Worm (Caenorhabditis elegans): ENCODE measurements around the gene F17C11.6.

F17C11.6 gene

ce11 chrV:10955681-10956476 lies 958 bp downstream of the F17C11.6 start, which contains the start of gene F17C11.13:
Gene F17C11.13 (plus strand): TSS chrV:10955923.
- peak; percentile 39 for TF ChIP-seq pqm-1 (tag; optimal IDR thresholded peaks at IDR 0.05)
- no peak for TF ChIP-seq mdt-29 (GFP tag; IDR thresholded peaks at IDR 0.05)
- TF ChIP-seq dve-1 (tag; optimal IDR thresholded peaks at IDR 0.05; ENCODE audit: insufficient read depth) = peak; percentile 36
- no peak for TF ChIP-seq ceh-28 (tag; optimal IDR thresholded peaks at IDR 0.05)
- 0 out of 2 replicates have a peak, but pooled peaks have one; percentile 19 for TF ChIP-seq zfp-3 (GFP tag; conservative IDR thresholded peaks at IDR 0.05)
- TF ChIP-seq dmd-6 (GFP tag; IDR thresholded peaks at IDR 0.05) = peak; percentile 23; the same call in 1 of the 2 replicates
- TF ChIP-seq nhr-77 (tag; optimal IDR thresholded peaks at IDR 0.05) = peak; percentile 39
- TF ChIP-seq ceh-20 (GFP tag; IDR thresholded peaks at IDR 0.05) = no peak
- TF ChIP-seq spr-3 (GFP tag; optimal IDR thresholded peaks at IDR 0.05) = no peak
- no peak for TF ChIP-seq nhr-11 (tag; optimal IDR thresholded peaks at IDR 0.05)
- TF ChIP-seq hlh-11 (tag; optimal IDR thresholded peaks at IDR 0.05) = peak; percentile 8
- peak; percentile 59 for TF ChIP-seq mep-1 (tag; optimal IDR thresholded peaks at IDR 0.05)
- TF ChIP-seq aha-1 (tag) = peak; percentile 98
- peak in 1 of 2 experiments; percentile 97 for TF ChIP-seq unc-62 (GFP tag; optimal IDR thresholded peaks at IDR 0.05 in 1 of 2)
- TF ChIP-seq unc-62 (tag; optimal IDR thresholded peaks at IDR 0.05) = no peak
- TF ChIP-seq F49E8.2 (tag; optimal IDR thresholded peaks at IDR 0.05; ENCODE audit: borderline replicate concordance) = no peak
- TF ChIP-seq daf-16 (GFP tag; optimal IDR thresholded peaks at IDR 0.05) = no peak
- peak; percentile 17 for TF ChIP-seq daf-16 (tag; optimal IDR thresholded peaks at IDR 0.05)

ce11 chrV:10958322-10958900 lies 3.5 kb downstream of the F17C11.6 start, which contains the start of gene pigt-1:
Gene pigt-1 (minus strand): TSS chrV:10958821.
- no peak for TF ChIP-seq snpc-4 (tag; optimal IDR thresholded peaks at IDR 0.05)
- peak; percentile 42; the same call in 1 of the 2 replicates for TF ChIP-seq T26A8.4 (GFP tag; IDR thresholded peaks at IDR 0.05)
- no peak for TF ChIP-seq hlh-30 (tag; optimal IDR thresholded peaks at IDR 0.05; ENCODE audit: insufficient read depth)
- no peak for TF ChIP-seq ceh-62 (tag; optimal IDR thresholded peaks at IDR 0.05)
- TF ChIP-seq egl-43 (GFP tag; IDR thresholded peaks at IDR 0.05) = no peak
- no peak for TF ChIP-seq sdz-12 (GFP tag; optimal IDR thresholded peaks at IDR 0.05)
- no peak for TF ChIP-seq ama-1 (optimal IDR thresholded peaks at IDR 0.05)
- TF ChIP-seq vab-7 (GFP tag; IDR thresholded peaks at IDR 0.05) = no peak
- no peak for TF ChIP-seq duxl-1 (tag; optimal IDR thresholded peaks at IDR 0.05; ENCODE audit: poor library complexity)
- no peak for TF ChIP-seq F44E2.7 (GFP tag; IDR thresholded peaks at IDR 0.05)
- no peak for TF ChIP-seq arid-1 (GFP tag; conservative IDR thresholded peaks at IDR 0.05)
- TF ChIP-seq lsy-2 (tag; optimal IDR thresholded peaks at IDR 0.05) = peak in 1 of 2 experiments; percentile 58
- TF ChIP-seq pqm-1 (tag; optimal IDR thresholded peaks at IDR 0.05) = no peak
- no peak for TF ChIP-seq lin-29 (GFP tag; IDR thresholded peaks at IDR 0.05)
- no peak for TF ChIP-seq nhr-11 (tag; optimal IDR thresholded peaks at IDR 0.05)
- TF ChIP-seq Y5F2A.4 (GFP tag; optimal IDR thresholded peaks at IDR 0.05) = no peak
- no peak for TF ChIP-seq dmd-8 (GFP tag; IDR thresholded peaks at IDR 0.05)
- no peak for TF ChIP-seq mxl-3 (GFP tag; optimal IDR thresholded peaks at IDR 0.05)
- no peak for TF ChIP-seq ZK337.2 (GFP tag; IDR thresholded peaks at IDR 0.05)
- TF ChIP-seq attf-4 (tag; optimal IDR thresholded peaks at IDR 0.05) = no peak
- no peak for TF ChIP-seq R02D3.7 (tag; optimal IDR thresholded peaks at IDR 0.05)
- TF ChIP-seq ctbp-1 (GFP tag; IDR thresholded peaks at IDR 0.05) = no peak
- peak; percentile 5 for TF ChIP-seq hlh-11 (tag; optimal IDR thresholded peaks at IDR 0.05)
- TF ChIP-seq madf-5 (GFP tag; IDR thresholded peaks at IDR 0.05) = 0 out of 4 replicates have a peak, but pooled peaks of 1 of the 2 experiments have one; percentile 48
- TF ChIP-seq F49E8.2 (tag; optimal IDR thresholded peaks at IDR 0.05; ENCODE audit: borderline replicate concordance) = no peak
- no peak for TF ChIP-seq nhr-237 (tag; optimal IDR thresholded peaks at IDR 0.05)
- no peak for TF ChIP-seq nhr-111 (GFP tag; optimal IDR thresholded peaks at IDR 0.05)
- TF ChIP-seq lin-38 (GFP tag; IDR thresholded peaks at IDR 0.05) = peak; percentile 34; the same call in 1 of the 2 replicates
- TF ChIP-seq daf-19 (GFP tag; conservative IDR thresholded peaks at IDR 0.05) = no peak
- TF ChIP-seq snpc-1.2 (GFP tag; IDR thresholded peaks at IDR 0.05) = no peak
- TF ChIP-seq mes-2 (tag; optimal IDR thresholded peaks at IDR 0.05; ENCODE audit: poor library complexity, severe bottlenecking) = peak; percentile 50
- no peak for TF ChIP-seq zip-2 (tag; optimal IDR thresholded peaks at IDR 0.05)
- no peak for TF ChIP-seq F10B5.3 (tag; optimal IDR thresholded peaks at IDR 0.05)
- TF ChIP-seq mdl-1 (tag; optimal IDR thresholded peaks at IDR 0.05) = no peak

Measured in whole organism, L4 larva.